Worm (Caenorhabditis elegans) whole organism, mixed stage, embryonic: ENCODE data around the gene mdt-19.
"Not testable (repeated sequence)": the region's sequence is repeated elsewhere in the genome, so short reads cannot be mapped to it uniquely, and the experiment has no call there.

ENCODE experiments used
- blmp-1 ChIP-seq: fragments of 150-350 bp; optimal IDR thresholded peaks from 2 replicates; lab custom pipeline; 2014; ENCODE audit warnings: missing biosample characterization, missing genetic modification characterization
- ceh-39 ChIP-seq: fragments of 150-350 bp; optimal IDR thresholded peaks from 2 replicates; lab custom pipeline; 2014; ENCODE audit warnings: missing biosample characterization, missing genetic modification characterization
- elt-3 ChIP-seq: fragments of 150-350 bp; optimal IDR thresholded peaks from 2 replicates; lab custom pipeline; 2014; ENCODE audit warnings: missing biosample characterization, missing genetic modification characterization
- lin-13 ChIP-seq: fragments of 150-350 bp; optimal IDR thresholded peaks from 2 replicates; lab custom pipeline; 2014; ENCODE audit warnings: missing biosample characterization, missing genetic modification characterization
- mab-5 ChIP-seq: fragments of 150-350 bp; optimal IDR thresholded peaks from 2 replicates; lab custom pipeline; 2014; ENCODE audit warnings: missing biosample characterization, missing genetic modification characterization
- pha-4 ChIP-seq: fragments of 150-350 bp; optimal IDR thresholded peaks from 2 replicates; lab custom pipeline; 2018; ENCODE audit warnings: missing biosample characterization, missing genetic modification reagents, missing genetic modification characterization
- snpc-4 ChIP-seq: fragments of 150-350 bp; optimal IDR thresholded peaks from 2 replicates; lab custom pipeline; 2014; ENCODE audit warnings: missing biosample characterization, missing genetic modification characterization
- unc-62 ChIP-seq: fragments of 150-350 bp; optimal IDR thresholded peaks from 2 replicates; lab custom pipeline; 2014; ENCODE audit warnings: missing biosample characterization, missing genetic modification reagents, missing genetic modification characterization

DNA sequence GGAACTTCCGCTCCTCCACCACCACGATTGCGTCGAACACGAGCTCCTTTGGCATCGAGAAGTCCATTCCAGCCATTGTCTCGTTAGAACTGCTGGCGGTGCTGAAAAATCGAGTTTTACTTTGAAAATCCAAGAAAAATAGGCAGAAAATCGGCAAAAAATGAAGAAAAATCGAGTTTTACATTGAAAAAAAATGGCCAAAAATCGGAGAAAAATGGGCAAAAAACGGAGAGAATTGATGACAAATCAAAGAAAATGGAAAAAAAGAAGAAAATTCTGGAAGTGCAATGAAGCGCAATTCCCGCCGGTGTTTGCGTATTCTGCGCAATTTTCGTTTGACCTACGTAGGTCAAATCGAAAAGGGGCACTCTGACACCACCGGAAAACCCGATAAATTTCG is 34.0 kb upstream of the mdt-19 start, which contains the start of gene Y54F10AM.11:
- not testable (repeated sequence) for TF ChIP-seq ceh-39 (tag; lab: Kevin White, UChicago); unc-62; mab-5 (tag; lab: Kevin White, UChicago); elt-3 (tag; lab: Kevin White, UChicago); blmp-1 (tag; lab: Kevin White, UChicago); snpc-4 (tag; lab: Kevin White, UChicago); lin-13 (tag; lab: Kevin White, UChicago); pha-4 (tag; lab: Kevin White, UChicago)
